Worm (Caenorhabditis elegans) whole organism, L3 larva: ENCODE data around the gene F45B8.5.

ENCODE experiments used
- aly-2 ChIP-seq: fragments of 150-350 bp; optimal IDR thresholded peaks from 2 replicates; lab custom pipeline; 2014; ENCODE audit warnings: missing biosample characterization, missing genetic modification characterization
- ama-1 ChIP-seq: fragments of 150-350 bp; optimal IDR thresholded peaks from 2 replicates; lab custom pipeline; 2018
- ceh-16 ChIP-seq: sonication (generic microtip); optimal IDR thresholded peaks from 2 replicates; lab custom pipeline; 2017; ENCODE audit warnings: missing biosample characterization, missing genetic modification characterization
- ceh-28 ChIP-seq: fragments of 150-350 bp; optimal IDR thresholded peaks from 2 replicates; lab custom pipeline; 2014; ENCODE audit warnings: missing biosample characterization, missing genetic modification reagents, missing genetic modification characterization
- ceh-82 ChIP-seq: fragments of 150-350 bp; optimal IDR thresholded peaks from 2 replicates; lab custom pipeline; 2014; ENCODE audit warnings: missing biosample characterization, missing genetic modification characterization
- daf-12 ChIP-seq: fragments of 150-350 bp; optimal IDR thresholded peaks from 2 replicates; lab custom pipeline; 2014; ENCODE audit warnings: missing biosample characterization, missing genetic modification reagents, missing genetic modification characterization
- egl-27 ChIP-seq: sonication (generic microtip); optimal IDR thresholded peaks from 4 replicates; lab custom pipeline; 2017; ENCODE audit warnings: missing biosample characterization, missing genetic modification reagents, missing genetic modification characterization
- egl-5 ChIP-seq: fragments of 150-350 bp; optimal IDR thresholded peaks from 2 replicates; lab custom pipeline; 2017; ENCODE audit warnings: missing biosample characterization, missing genetic modification reagents, missing genetic modification characterization, inconsistent platforms
- elt-2 ChIP-seq: sonication (generic microtip); optimal IDR thresholded peaks from 2 replicates; lab custom pipeline; 2016; ENCODE audit warnings: missing genetic modification reagents, mild to moderate bottlenecking, missing genetic modification characterization, missing compliant biosample characterization
- eor-1 ChIP-seq, 2 experiments: fragments of 150-350 bp; optimal IDR thresholded peaks; 2 replicates each; lab custom pipeline; 2014 to 2018; ENCODE audit warnings: missing biosample characterization in 2 of 2, missing genetic modification characterization in 2 of 2
- fkh-10 ChIP-seq: sonication (generic microtip); optimal IDR thresholded peaks from 2 replicates; lab custom pipeline; 2017; ENCODE audit warnings: missing biosample characterization, missing genetic modification reagents, missing genetic modification characterization
- fkh-2 ChIP-seq: fragments of 150-350 bp; optimal IDR thresholded peaks from 2 replicates; lab custom pipeline; 2014; ENCODE audit warnings: missing biosample characterization, missing genetic modification reagents, missing genetic modification characterization
- hmg-11 ChIP-seq: sonication (generic microtip); optimal IDR thresholded peaks from 2 replicates; lab custom pipeline; 2016; ENCODE audit warnings: missing genetic modification characterization, missing compliant biosample characterization
- jun-1 ChIP-seq: fragments of 150-350 bp; optimal IDR thresholded peaks from 2 replicates; lab custom pipeline; 2014; ENCODE audit warnings: missing biosample characterization, missing genetic modification reagents, missing genetic modification characterization
- lin-15B ChIP-seq: fragments of 150-350 bp; optimal IDR thresholded peaks from 2 replicates; lab custom pipeline; 2014; ENCODE audit warnings: missing biosample characterization, missing genetic modification characterization
- lin-39 ChIP-seq: fragments of 150-350 bp; optimal IDR thresholded peaks from 2 replicates; lab custom pipeline; 2018; ENCODE audit warnings: missing biosample characterization, missing genetic modification reagents, missing genetic modification characterization
- mdl-1 ChIP-seq: fragments of 150-350 bp; optimal IDR thresholded peaks from 2 replicates; lab custom pipeline; 2014; ENCODE audit warnings: missing biosample characterization, missing genetic modification characterization
- nfya-1 ChIP-seq: sonication (generic microtip); optimal IDR thresholded peaks from 2 replicates; lab custom pipeline; 2017; ENCODE audit warnings: missing genetic modification characterization, mild to moderate bottlenecking, missing compliant biosample characterization, antibody characterized with exemption, moderate library complexity; ENCODE audit not compliant: insufficient read depth
- nhr-12 ChIP-seq: fragments of 150-350 bp; optimal IDR thresholded peaks from 2 replicates; lab custom pipeline; 2014; ENCODE audit warnings: missing biosample characterization, missing genetic modification characterization
- nhr-23 ChIP-seq: fragments of 150-350 bp; optimal IDR thresholded peaks from 2 replicates; lab custom pipeline; 2014; ENCODE audit warnings: missing biosample characterization, missing genetic modification reagents, missing genetic modification characterization
- nhr-25 ChIP-seq: sonication (generic microtip); optimal IDR thresholded peaks from 2 replicates; lab custom pipeline; 2017; ENCODE audit warnings: missing biosample characterization, missing genetic modification characterization
- nhr-28 ChIP-seq: fragments of 150-350 bp; optimal IDR thresholded peaks from 2 replicates; lab custom pipeline; 2014; ENCODE audit warnings: missing biosample characterization, missing genetic modification characterization
- nhr-43 ChIP-seq: sonication (generic microtip); optimal IDR thresholded peaks from 2 replicates; lab custom pipeline; 2016; ENCODE audit warnings: mild to moderate bottlenecking, missing genetic modification characterization, missing compliant biosample characterization; ENCODE audit not compliant: poor library complexity, severe bottlenecking
- pha-4 ChIP-seq: fragments of 150-350 bp; optimal IDR thresholded peaks from 2 replicates; lab custom pipeline; 2014; ENCODE audit warnings: missing biosample characterization, missing genetic modification reagents, missing genetic modification characterization
- pqm-1 ChIP-seq: fragments of 150-350 bp; optimal IDR thresholded peaks from 2 replicates; lab custom pipeline; 2017; ENCODE audit warnings: missing biosample characterization, missing genetic modification characterization, inconsistent platforms
- sea-2 ChIP-seq: fragments of 150-350 bp; sonication (generic microtip); optimal IDR thresholded peaks from 4 replicates; lab custom pipeline; 2014; ENCODE audit warnings: missing biosample characterization, missing genetic modification reagents, missing genetic modification characterization
- skn-1 ChIP-seq: fragments of 150-350 bp; optimal IDR thresholded peaks from 2 replicates; lab custom pipeline; 2014; ENCODE audit warnings: missing biosample characterization, missing genetic modification characterization
- snpc-4 ChIP-seq: fragments of 150-350 bp; optimal IDR thresholded peaks from 2 replicates; lab custom pipeline; 2014; ENCODE audit warnings: missing biosample characterization, missing genetic modification characterization
- unc-39 ChIP-seq: sonication (generic microtip); optimal IDR thresholded peaks from 4 replicates; lab custom pipeline; 2017; ENCODE audit warnings: missing biosample characterization, missing genetic modification characterization
- unc-62 ChIP-seq: fragments of 150-350 bp; sonication (generic microtip); optimal IDR thresholded peaks from 4 replicates; lab custom pipeline; 2014; ENCODE audit warnings: missing biosample characterization, missing genetic modification reagents, missing genetic modification characterization
- ztf-11 ChIP-seq: fragments of 150-350 bp; optimal IDR thresholded peaks from 2 replicates; lab custom pipeline; 2014; ENCODE audit warnings: missing biosample characterization, missing genetic modification characterization

The F45B8.5 gene

DNA sequence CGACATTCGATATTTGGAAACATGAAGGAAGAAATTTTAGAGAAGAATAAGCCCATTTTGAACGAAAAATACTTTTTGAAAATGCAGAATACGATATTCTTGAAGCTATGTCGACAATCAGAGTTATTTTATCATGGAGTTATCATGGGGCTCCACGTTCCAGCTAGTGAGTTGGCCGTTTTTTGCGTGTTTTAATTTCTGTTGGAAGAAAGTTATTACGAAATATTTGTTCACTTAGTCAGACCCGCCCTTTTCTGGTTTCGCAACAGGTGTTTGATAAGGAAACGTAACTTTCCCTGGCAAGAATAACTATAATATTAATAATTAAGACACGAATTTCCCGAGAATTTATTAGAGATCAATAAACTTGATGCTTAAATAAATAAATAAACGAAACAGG lies 15.8 kb downstream of the F45B8.5 start:
- peak; percentile 38 for TF ChIP-seq elt-2

DNA sequence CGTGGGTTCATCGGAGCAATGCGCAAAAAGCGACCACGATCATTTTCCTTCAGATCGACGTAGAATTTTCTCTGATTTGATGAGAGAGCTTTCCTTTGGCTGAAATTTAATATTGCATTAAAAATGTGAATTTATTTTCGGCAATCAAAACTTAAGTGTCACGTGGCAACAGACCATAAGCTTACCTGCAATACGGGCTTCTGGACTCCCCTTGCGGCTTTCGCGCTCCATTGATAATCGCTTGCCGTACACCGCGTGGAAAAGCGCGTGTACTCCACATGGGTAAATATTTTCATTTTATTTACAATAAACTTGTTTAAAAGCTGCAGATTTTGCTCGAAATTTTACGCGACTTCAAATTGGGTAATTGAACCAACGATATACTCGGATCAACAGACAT lies 16.7 kb downstream of the F45B8.5 start, which contains the start of gene plp-2:
Gene plp-2 (minus strand): TSS at position 280 of the 400 bp plus-strand sequence.
- TF ChIP-seq jun-1 (tag; lab: Kevin White, UChicago) (no peak), ama-1 (lab: Kevin White, UChicago) (peak; percentile 26), pha-4 (tag; lab: Kevin White, UChicago) (peak; percentile 1)

DNA sequence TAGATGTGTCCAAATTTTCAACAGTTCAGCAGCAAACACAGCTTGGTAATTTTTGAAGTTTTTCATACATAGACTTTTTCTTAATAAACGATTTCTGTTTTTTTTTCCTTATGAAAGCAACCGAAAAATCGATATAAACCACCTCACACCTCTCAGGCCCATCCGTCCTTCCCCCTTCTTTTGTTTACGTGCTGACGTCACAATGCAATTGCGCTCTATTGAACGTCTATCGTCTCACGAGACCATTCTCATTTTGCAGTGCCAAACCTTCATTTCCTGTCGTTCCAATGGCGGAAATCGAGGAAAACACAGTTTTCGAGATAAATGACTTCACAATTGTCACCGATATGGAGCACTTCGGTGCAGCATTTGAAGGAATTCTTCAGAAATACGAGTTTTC lies 17.4 kb downstream of the F45B8.5 start, which contains the start of gene rbg-1:
Gene rbg-1 (plus strand): TSS at position 260 of the 400 bp plus-strand sequence.
- TF ChIP-seq fkh-10, result peak; percentile 15
- no peak for TF ChIP-seq nhr-43
- TF ChIP-seq unc-62 (GFP tag; lab: Kevin White, UChicago), result no peak
- TF ChIP-seq unc-39 (tag; lab: Kevin White, UChicago), result no peak
- peak; percentile 57 for TF ChIP-seq elt-2
- peak; percentile 35 for TF ChIP-seq pqm-1 (tag; lab: Kevin White, UChicago)
- peak; percentile 50 for TF ChIP-seq sea-2 (GFP tag; lab: Kevin White, UChicago)
- TF ChIP-seq nfya-1, result peak; percentile 81
- peak; percentile 95 for TF ChIP-seq egl-5
- peak; percentile 79 for TF ChIP-seq ceh-28 (tag; lab: Kevin White, UChicago)
- TF ChIP-seq nhr-23 (tag; lab: Kevin White, UChicago), result peak; percentile 39
- peak; percentile 83 for TF ChIP-seq snpc-4 (tag; lab: Kevin White, UChicago)
- TF ChIP-seq lin-39 (tag; lab: Kevin White, UChicago), result peak; percentile 62
- peak; percentile 77 for TF ChIP-seq lin-15B (tag; lab: Kevin White, UChicago)
- peak; percentile 87 for TF ChIP-seq nhr-25
- peak; percentile 96 for TF ChIP-seq pha-4 (tag; lab: Kevin White, UChicago)
- peak; percentile 80 for TF ChIP-seq fkh-2 (tag; lab: Kevin White, UChicago)
- TF ChIP-seq jun-1 (tag; lab: Kevin White, UChicago), result peak; percentile 61
- TF ChIP-seq ceh-16 (tag; lab: Kevin White, UChicago), result no peak
- TF ChIP-seq mdl-1 (tag; lab: Kevin White, UChicago), result no peak
- TF ChIP-seq hmg-11 (tag; lab: Kevin White, UChicago), result peak; percentile 51
- TF ChIP-seq ama-1 (lab: Kevin White, UChicago), result no peak

DNA sequence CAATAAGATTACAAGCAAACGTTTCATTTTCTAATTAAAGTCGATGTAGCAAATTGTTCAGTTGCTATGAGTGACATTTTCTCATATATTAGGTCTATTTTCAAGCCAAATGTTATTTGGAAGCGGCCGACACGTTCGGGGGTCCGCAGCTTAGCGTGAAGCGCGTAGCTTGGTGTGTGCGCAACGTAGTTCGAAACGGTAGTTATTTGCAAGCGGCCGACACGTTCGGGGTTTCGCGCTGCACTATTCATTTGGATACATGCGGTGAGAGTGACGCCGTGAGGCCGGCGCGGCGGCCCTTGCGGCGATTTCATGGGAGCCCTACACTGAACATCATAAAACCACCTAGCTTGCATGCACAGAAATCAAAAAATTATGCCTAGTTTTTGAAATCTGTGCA lies 22.3 kb downstream of the F45B8.5 start:
- peak; percentile 40 for TF ChIP-seq snpc-4 (tag; lab: Kevin White, UChicago)
- TF ChIP-seq egl-27, result no peak
- TF ChIP-seq unc-39 (tag; lab: Kevin White, UChicago), result no peak
- no peak for TF ChIP-seq ceh-16 (tag; lab: Kevin White, UChicago)
- no peak for TF ChIP-seq nhr-28 (tag; lab: Kevin White, UChicago)
- TF ChIP-seq skn-1 (tag; lab: Kevin White, UChicago), result no peak
- TF ChIP-seq nhr-25, result no peak
- TF ChIP-seq, all 47 proteins: peak for 1

DNA sequence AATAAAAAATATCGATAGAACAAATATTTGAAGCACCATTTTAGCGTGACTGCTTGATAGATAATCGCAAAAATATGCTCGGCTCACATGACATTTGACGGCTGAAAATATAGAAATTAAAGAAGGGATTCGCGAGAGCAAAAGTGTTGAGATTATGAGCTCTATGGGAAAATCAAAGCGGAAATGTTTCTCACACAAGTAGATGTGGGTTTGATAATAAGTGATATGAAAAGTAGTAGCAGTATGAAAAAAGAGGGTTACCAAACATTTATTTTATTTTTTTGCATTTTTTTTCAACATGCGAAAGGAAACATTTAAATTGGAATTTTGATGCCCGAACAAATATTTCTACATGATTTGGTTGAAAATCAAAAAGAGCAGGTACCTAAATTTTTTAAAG lies 25.4 kb downstream of the F45B8.5 start, which contains the start of gene iglr-1:
Gene iglr-1 (minus strand): TSS at position 101 of the 400 bp plus-strand sequence.
- no peak for TF ChIP-seq pqm-1 (tag; lab: Kevin White, UChicago)
- no peak for TF ChIP-seq ztf-11
- TF ChIP-seq aly-2 (tag; lab: Kevin White, UChicago), result no peak
- TF ChIP-seq nhr-12, result no peak
- no peak for TF ChIP-seq ama-1 (lab: Kevin White, UChicago)

DNA sequence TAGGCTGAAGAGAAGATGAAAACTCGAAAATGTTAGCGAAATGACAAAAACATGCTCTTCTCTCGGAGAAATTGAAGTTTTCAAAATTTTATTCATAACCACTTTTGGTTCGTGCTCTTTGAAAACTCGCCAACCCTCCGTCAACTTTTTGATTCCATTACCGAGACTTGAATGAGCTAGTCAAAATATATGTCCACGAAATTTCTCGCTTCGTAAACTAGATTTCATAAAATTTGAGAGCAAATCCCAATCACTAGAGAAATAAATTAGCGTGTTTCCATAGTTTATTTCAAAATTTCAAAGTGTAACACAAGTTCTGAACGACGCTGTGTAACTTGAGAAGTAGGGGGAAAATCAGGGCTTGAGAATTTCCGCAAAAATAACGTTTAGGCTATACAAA lies 27.9 kb downstream of the F45B8.5 start:
- no peak for TF ChIP-seq daf-12
- TF ChIP-seq eor-1 (tag; optimal IDR thresholded peaks at IDR 0.05; lab: Kevin White, UChicago), result no peak
- no peak for TF ChIP-seq unc-62 (GFP tag; lab: Kevin White, UChicago)
- TF ChIP-seq sea-2 (GFP tag; lab: Kevin White, UChicago), result no peak
- no peak for TF ChIP-seq nhr-25
- TF ChIP-seq ceh-82, result no peak
